Fruit fly (Drosophila melanogaster) whole organism, embryonic: Measurements from ENCODE around the gene Nxf3.

ENCODE experiments used
- Aef1 ChIP-seq: fragments of 200-800 bp; sonication (Bioruptor generic); IDR thresholded peaks from 3 replicates; pipeline ENCODE4 v1.3.6; 2022; ENCODE audit warnings: missing biosample characterization, missing genetic modification characterization
- Atf-2 ChIP-seq: fragments of 200-800 bp; sonication (Bioruptor generic); optimal IDR thresholded peaks from 2 replicates; lab custom pipeline; 2016; ENCODE audit warnings: missing biosample characterization, missing genetic modification characterization
- BEAF-32 ChIP-seq: fragments of 200-800 bp; sonication (Bioruptor generic); optimal IDR thresholded peaks from 3 replicates; lab custom pipeline; 2017; ENCODE audit warnings: missing biosample characterization, missing genetic modification characterization, mild to moderate bottlenecking, moderate library complexity, missing genetic modification reagents
- CG10979 ChIP-seq: fragments of 200-800 bp; sonication (Bioruptor generic); optimal IDR thresholded peaks from 2 replicates; lab custom pipeline; 2018; ENCODE audit warnings: missing biosample characterization, mild to moderate bottlenecking, missing genetic modification characterization, moderate library complexity
- CG11398 ChIP-seq: fragments of 200-800 bp; sonication (Bioruptor generic); optimal IDR thresholded peaks from 2 replicates; lab custom pipeline; 2016; ENCODE audit warnings: missing biosample characterization, missing genetic modification characterization
- CG13424 ChIP-seq: fragments of 200-800 bp; sonication (Bioruptor generic); optimal IDR thresholded peaks from 2 replicates; lab custom pipeline; 2019; ENCODE audit warnings: missing biosample characterization, mild to moderate bottlenecking, missing genetic modification characterization, moderate library complexity
- CG14965 ChIP-seq: fragments of 200-800 bp; sonication (Bioruptor generic); optimal IDR thresholded peaks from 2 replicates; lab custom pipeline; 2016; ENCODE audit warnings: missing biosample characterization, missing genetic modification characterization, borderline replicate concordance
- CG17612 ChIP-seq: fragments of 200-800 bp; sonication (Bioruptor generic); IDR thresholded peaks from 2 replicates; pipeline ENCODE4 v1.3.6; 2022; ENCODE audit warnings: missing biosample characterization, missing genetic modification characterization
- CG2116 ChIP-seq: fragments of 200-800 bp; sonication (Bioruptor generic); optimal IDR thresholded peaks from 3 replicates; lab custom pipeline; 2018; ENCODE audit warnings: missing biosample characterization, mild to moderate bottlenecking, missing genetic modification characterization
- CG30020 ChIP-seq: fragments of 200-800 bp; optimal IDR thresholded peaks from 2 replicates; lab custom pipeline; 2019; ENCODE audit warnings: missing biosample characterization, mild to moderate bottlenecking, missing genetic modification characterization, moderate library complexity
- CG34422 ChIP-seq: fragments of 200-800 bp; sonication (Bioruptor generic); IDR thresholded peaks from 3 replicates; pipeline ENCODE4 v1.3.6; 2022; ENCODE audit warnings: missing biosample characterization, missing genetic modification characterization
- CG43689 ChIP-seq: fragments of 200-800 bp; sonication (Bioruptor generic); IDR thresholded peaks from 2 replicates; pipeline ENCODE4 v1.3.6; 2022; ENCODE audit warnings: missing biosample characterization, missing genetic modification characterization
- CG6791 ChIP-seq: fragments of 200-800 bp; sonication (Bioruptor generic); IDR thresholded peaks from 3 replicates; pipeline ENCODE4 v1.3.6; 2022; ENCODE audit warnings: missing biosample characterization, missing genetic modification characterization; ENCODE audit not compliant: partially characterized antibody
- CG6813 ChIP-seq: fragments of 200-800 bp; sonication (Bioruptor generic); optimal IDR thresholded peaks from 2 replicates; lab custom pipeline; 2017; ENCODE audit warnings: missing biosample characterization, missing genetic modification characterization, mild to moderate bottlenecking, moderate library complexity, missing genetic modification reagents
- CG9797 ChIP-seq: fragments of 200-800 bp; sonication (Bioruptor generic); optimal IDR thresholded peaks from 3 replicates; lab custom pipeline; 2018; ENCODE audit warnings: missing biosample characterization, mild to moderate bottlenecking, missing genetic modification characterization
- Dp ChIP-seq: fragments of 200-800 bp; sonication (Bioruptor generic); optimal IDR thresholded peaks from 2 replicates; lab custom pipeline; 2018; ENCODE audit warnings: missing biosample characterization, mild to moderate bottlenecking, missing genetic modification characterization, moderate library complexity
- E2f2 ChIP-seq: fragments of 200-800 bp; sonication (Bioruptor generic); IDR thresholded peaks from 2 replicates; pipeline ENCODE4 v1.3.6; 2022; ENCODE audit warnings: missing biosample characterization, missing genetic modification characterization
- Ets65A ChIP-seq: fragments of 200-800 bp; sonication (Bioruptor generic); peaks from one replicate; lab custom pipeline; 2016; ENCODE audit warnings: missing biosample characterization, missing genetic modification characterization
- GATAe ChIP-seq: fragments of 200-800 bp; sonication (Bioruptor generic); conservative IDR thresholded peaks from 2 replicates; pipeline ENCODE4 v1.3.6; 2022; ENCODE audit warnings: missing biosample characterization, missing genetic modification characterization
- HLH4C ChIP-seq: fragments of 200-800 bp; sonication (Bioruptor generic); IDR thresholded peaks from 3 replicates; pipeline ENCODE4 v1.3.6; 2022; ENCODE audit warnings: missing biosample characterization, missing genetic modification characterization; ENCODE audit not compliant: partially characterized antibody
- Hmr ChIP-seq: fragments of 200-800 bp; sonication (Bioruptor generic); optimal IDR thresholded peaks from 3 replicates; lab custom pipeline; 2017; ENCODE audit warnings: mild to moderate bottlenecking, missing biosample characterization, missing genetic modification reagents, missing genetic modification characterization
- Hr51 ChIP-seq, 2 experiments: fragments of 200-800 bp; sonication (Bioruptor generic); optimal IDR thresholded peaks; 2 replicates in 1 of 2; 3 replicates in 1 of 2; lab custom pipeline; 2016 to 2018; ENCODE audit warnings: missing biosample characterization in 2 of 2, missing genetic modification characterization in 2 of 2, mild to moderate bottlenecking in 1 of 2, moderate library complexity in 1 of 2
- MBD-R2 ChIP-seq: fragments of 200-800 bp; sonication (Bioruptor generic); IDR thresholded peaks from 2 replicates; pipeline ENCODE4 v1.3.6; 2022; ENCODE audit warnings: missing biosample characterization, missing genetic modification characterization
- NFAT ChIP-seq: fragments of 200-800 bp; sonication (Bioruptor generic); IDR thresholded peaks from 2 replicates; pipeline ENCODE4 v1.3.6; 2022; ENCODE audit warnings: missing biosample characterization, missing genetic modification characterization
- Ravus ChIP-seq: fragments of 200-800 bp; sonication (Bioruptor generic); IDR thresholded peaks from 2 replicates; pipeline ENCODE4 v1.3.6; 2022; ENCODE audit warnings: missing biosample characterization, missing genetic modification characterization
- crol ChIP-seq: fragments of 200-800 bp; sonication (Bioruptor generic); IDR thresholded peaks from 2 replicates; pipeline ENCODE4 v1.3.6; 2022; ENCODE audit warnings: missing biosample characterization, missing genetic modification characterization
- crp ChIP-seq, 2 experiments: fragments of 200-800 bp; sonication (Bioruptor generic); optimal IDR thresholded peaks; 2 replicates in 1 of 2; 3 replicates in 1 of 2; lab custom pipeline; 2017; ENCODE audit warnings: missing biosample characterization in 2 of 2, missing genetic modification characterization in 2 of 2, mild to moderate bottlenecking in 1 of 2, moderate library complexity in 1 of 2
- dimm ChIP-seq: fragments of 200-800 bp; sonication (Bioruptor generic); IDR thresholded peaks from 2 replicates; pipeline ENCODE4 v1.3.6; 2022; ENCODE audit warnings: missing biosample characterization, missing genetic modification characterization
- exex ChIP-seq: fragments of 200-800 bp; sonication (Bioruptor generic); optimal IDR thresholded peaks from 4 replicates; lab custom pipeline; 2018; ENCODE audit warnings: missing biosample characterization, mild to moderate bottlenecking, missing genetic modification characterization, moderate library complexity
- fd102C ChIP-seq: fragments of 200-800 bp; sonication (Bioruptor generic); optimal IDR thresholded peaks from 2 replicates; lab custom pipeline; 2018; ENCODE audit warnings: missing biosample characterization, mild to moderate bottlenecking, missing genetic modification characterization, moderate library complexity
- gfzf ChIP-seq: fragments of 200-800 bp; sonication (Bioruptor generic); optimal IDR thresholded peaks from 2 replicates; lab custom pipeline; 2016; ENCODE audit warnings: missing biosample characterization, mild to moderate bottlenecking, missing genetic modification characterization, moderate library complexity
- hbn ChIP-seq: fragments of 200-800 bp; sonication (Bioruptor generic); IDR thresholded peaks from 2 replicates; pipeline ENCODE4 v1.3.6; 2022; ENCODE audit warnings: missing biosample characterization, missing genetic modification characterization; ENCODE audit not compliant: partially characterized antibody
- jigr1 ChIP-seq: fragments of 200-800 bp; sonication (Bioruptor generic); IDR thresholded peaks from 3 replicates; pipeline ENCODE4 v1.3.6; 2022; ENCODE audit warnings: missing biosample characterization, missing genetic modification characterization
- lola ChIP-seq, 3 experiments: fragments of >200 bp in 2 of 3; fragments of 200-800 bp in 1 of 3; sonication (Bioruptor generic) in 1 of 3; optimal IDR thresholded peaks; 2 replicates each; lab custom pipeline; 2017 to 2019; ENCODE audit warnings: missing biosample characterization in 3 of 3, missing genetic modification characterization in 3 of 3, mild to moderate bottlenecking in 1 of 3, moderate library complexity in 1 of 3
- nau ChIP-seq: fragments of 200-800 bp; sonication (Bioruptor generic); optimal IDR thresholded peaks from 3 replicates; lab custom pipeline; 2017; ENCODE audit warnings: missing biosample characterization, mild to moderate bottlenecking, missing genetic modification characterization, missing genetic modification reagents
- odd ChIP-seq: fragments of 200-800 bp; sonication (Bioruptor generic); optimal IDR thresholded peaks from 2 replicates; lab custom pipeline; 2017; ENCODE audit warnings: missing biosample characterization, mild to moderate bottlenecking, missing genetic modification characterization
- pho ChIP-seq: fragments of 200-800 bp; sonication (Bioruptor generic); optimal IDR thresholded peaks from 2 replicates; lab custom pipeline; 2016; ENCODE audit warnings: missing biosample characterization, missing genetic modification characterization
- phol ChIP-seq: fragments of 200-800 bp; sonication (Bioruptor generic); optimal IDR thresholded peaks from 3 replicates; lab custom pipeline; 2018; ENCODE audit warnings: missing biosample characterization, mild to moderate bottlenecking, missing genetic modification characterization, moderate library complexity
- pzg ChIP-seq: fragments of 200-800 bp; sonication (Bioruptor generic); optimal IDR thresholded peaks from 3 replicates; lab custom pipeline; 2018; ENCODE audit warnings: missing biosample characterization, mild to moderate bottlenecking, missing genetic modification characterization, moderate library complexity
- sc ChIP-seq, 3 experiments: fragments of >200 bp in 2 of 3; fragments of 200-800 bp in 1 of 3; sonication (Bioruptor generic) in 1 of 3; optimal IDR thresholded peaks; 2 replicates in 2 of 3; 3 replicates in 1 of 3; lab custom pipeline; 2017; ENCODE audit warnings: mild to moderate bottlenecking in 1 of 3, missing biosample characterization in 1 of 3, missing genetic modification characterization in 1 of 3, missing genetic modification reagents in 1 of 3
- sens ChIP-seq: fragments of 200-800 bp; sonication (Bioruptor generic); peaks from one replicate; lab custom pipeline; 2016; ENCODE audit warnings: missing biosample characterization, missing genetic modification characterization
- stwl ChIP-seq: fragments of 200-800 bp; sonication (Bioruptor generic); optimal IDR thresholded peaks from 3 replicates; lab custom pipeline; 2018; ENCODE audit warnings: missing biosample characterization, mild to moderate bottlenecking, missing genetic modification characterization, moderate library complexity
- ttk ChIP-seq: fragments of 200-800 bp; sonication (Bioruptor generic); IDR thresholded peaks from 2 replicates; pipeline ENCODE4 v2.1.2; 2022; ENCODE audit warnings: missing biosample characterization, missing genetic modification characterization
- unpg ChIP-seq: fragments of 200-800 bp; sonication (Bioruptor generic); optimal IDR thresholded peaks from 3 replicates; lab custom pipeline; 2018; ENCODE audit warnings: missing biosample characterization, mild to moderate bottlenecking, missing genetic modification characterization, moderate library complexity
- z ChIP-seq: fragments of 200-800 bp; sonication (Bioruptor generic); IDR thresholded peaks from 3 replicates; pipeline ENCODE4 v1.3.6; 2022; ENCODE audit warnings: missing biosample characterization, missing genetic modification characterization

Nxf3 gene

DNA sequence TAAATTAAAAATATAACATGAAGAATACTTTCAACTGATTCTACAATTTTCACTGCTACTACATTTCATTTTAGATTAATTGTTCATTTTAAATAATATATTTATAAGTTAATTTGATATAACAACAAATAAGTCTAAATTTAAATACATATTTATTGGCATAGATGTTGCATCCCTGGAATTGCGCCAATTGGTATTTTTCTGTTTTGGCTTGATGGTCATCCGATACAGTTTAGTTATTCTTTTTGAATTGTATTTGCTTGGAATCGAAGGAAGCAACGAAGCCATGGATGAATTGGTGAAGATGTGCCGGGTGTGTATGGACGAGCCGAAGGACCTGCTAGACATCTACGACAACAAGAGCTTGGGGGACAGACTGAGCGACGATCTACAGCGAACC lies 32.0 kb downstream of the Nxf3 start, which contains the start of gene CG17361 (continued):
- TF ChIP-seq stwl (tag; lab: Kevin White, UChicago) = peak; percentile 43

DNA sequence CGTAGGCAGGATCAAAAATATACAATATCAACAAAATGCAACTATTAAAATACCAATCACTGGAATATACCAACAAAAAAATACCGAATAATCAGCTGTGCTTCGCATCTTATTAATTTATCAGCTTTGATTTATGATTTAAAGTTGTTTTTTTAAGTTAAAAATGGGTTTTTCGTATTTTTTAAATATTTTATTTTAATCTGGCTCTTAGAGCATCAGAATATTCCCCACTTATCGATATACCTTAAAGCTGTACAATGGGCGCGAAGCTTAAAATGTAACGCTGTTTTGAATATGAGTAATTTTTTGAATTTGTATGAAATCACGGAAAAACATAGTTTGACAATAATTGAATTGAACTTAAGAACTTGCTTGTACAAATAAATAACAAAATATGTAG lies 34.2 kb downstream of the Nxf3 start, which contains the start of gene CG17359:
TSS of gene CG17359 (minus strand) at position 48 of the 400 bp plus-strand sequence.
- TF ChIP-seq CG6791 (GFP tag; lab: Robert Waterston, UW) (no peak), BEAF-32 (peak; percentile 5), E2f2 (GFP tag; lab: Robert Waterston, UW) (peak; percentile 63; the same call in 1 of the 2 replicates), ttk (no peak), Hr51 (GFP tag; optimal IDR thresholded peaks at IDR 0.05; lab: Kevin White, UChicago) (no peak), pzg (GFP tag; lab: Kevin White, UChicago) (no peak), CG11398 (GFP tag; lab: Kevin White, UChicago) (no peak), pho (no peak), NFAT (GFP tag; lab: Robert Waterston, UW) (no peak), GATAe (GFP tag; lab: Robert Waterston, UW) (no peak), exex (tag; lab: Kevin White, UChicago) (no peak), CG2116 (GFP tag; lab: Kevin White, UChicago) (peak; percentile 78), crol (GFP tag; lab: Robert Waterston, UW) (no peak), Ets65A (GFP tag; lab: Kevin White, UChicago) (no peak), CG10979 (tag; lab: Kevin White, UChicago) (no peak), hbn (GFP tag; lab: Robert Waterston, UW) (no peak), CG13424 (tag; lab: Kevin White, UChicago) (no peak), lola (GFP tag; optimal IDR thresholded peaks at IDR 0.05; lab: Kevin White, UChicago) (no peak), gfzf (GFP tag; lab: Kevin White, UChicago) (peak; percentile 18), CG34422 (GFP tag; lab: Robert Waterston, UW) (no peak), CG14965 (GFP tag; lab: Kevin White, UChicago) (no peak), fd102C (no peak), crp (GFP tag; optimal IDR thresholded peaks at IDR 0.05; lab: Kevin White, UChicago) (peak in 1 of 2 experiments; percentile 73), Dp (peak; percentile 39), sens (GFP tag; lab: Kevin White, UChicago) (peak; percentile 59), odd (GFP tag; lab: Kevin White, UChicago) (no peak), sc (optimal IDR thresholded peaks at IDR 0.05; lab: Kevin White, UChicago) (no peak), sc (GFP tag; optimal IDR thresholded peaks at IDR 0.05; lab: Kevin White, UChicago) (no peak), HLH4C (GFP tag; lab: Robert Waterston, UW) (no peak), Aef1 (GFP tag; lab: Robert Waterston, UW) (no peak), phol (no peak), stwl (tag; lab: Kevin White, UChicago) (peak; percentile 14), CG43689 (GFP tag; lab: Robert Waterston, UW) (no peak), jigr1 (GFP tag; lab: Robert Waterston, UW) (no peak), MBD-R2 (GFP tag; lab: Robert Waterston, UW) (no peak)

DNA sequence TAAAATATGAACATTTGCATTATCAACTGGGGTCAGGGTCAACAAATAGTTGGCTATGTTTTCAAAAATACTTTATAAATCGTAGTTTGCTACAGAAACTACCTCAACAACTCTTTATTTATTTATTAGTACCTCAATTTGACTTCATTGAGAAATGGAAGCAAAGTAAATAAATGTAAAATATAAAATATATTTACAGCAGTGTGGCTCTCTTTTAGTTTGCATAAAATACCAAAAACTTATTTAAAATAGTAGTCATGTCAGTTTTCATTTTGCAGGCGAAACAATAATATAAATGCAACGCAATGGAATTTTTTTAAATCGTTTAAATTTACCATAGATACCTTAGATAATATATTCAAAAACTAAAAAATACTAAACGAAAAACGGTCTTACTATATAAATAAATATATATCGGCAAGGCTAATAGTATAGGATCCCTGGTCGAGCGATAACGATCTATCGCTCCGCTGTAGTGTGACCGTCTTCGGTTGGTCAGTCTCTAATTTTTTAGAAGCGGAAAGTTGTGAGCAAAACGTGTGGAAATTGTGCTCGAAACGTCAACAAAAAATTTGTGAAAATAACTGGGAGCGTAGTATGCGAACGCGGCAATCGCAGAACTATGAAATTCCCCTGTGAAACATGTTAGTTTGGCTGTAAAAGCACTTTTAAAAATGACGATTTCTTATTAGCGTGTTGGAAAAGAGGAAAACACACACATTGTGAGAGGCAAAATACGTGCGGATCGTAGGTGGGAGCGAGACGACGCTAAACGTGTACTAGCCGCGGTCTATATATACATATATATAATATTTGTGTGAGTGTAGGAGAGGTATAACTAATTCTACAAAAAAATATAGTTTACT lies 36.9 kb downstream of the Nxf3 start, which contains the start of the genes Nprl3 and upSET:
TSS of gene Nprl3 (minus strand) at position 223 of the 866 bp plus-strand sequence.
TSS of gene upSET (plus strand) at position 470 of the 866 bp plus-strand sequence.
- no peak for TF ChIP-seq CG6813 (GFP tag; lab: Kevin White, UChicago)
- no peak for TF ChIP-seq Ravus (GFP tag; lab: Robert Waterston, UW)
- TF ChIP-seq CG30020 = peak; percentile 59
- peak; percentile 34 for TF ChIP-seq Hmr
- no peak for TF ChIP-seq CG17612 (GFP tag; lab: Robert Waterston, UW)
- TF ChIP-seq unpg = peak; percentile 6
- TF ChIP-seq dimm = no peak
- no peak for TF ChIP-seq Atf-2
- no peak for TF ChIP-seq nau
- peak; percentile 98 for TF ChIP-seq CG9797 (GFP tag; lab: Kevin White, UChicago)
- no peak for TF ChIP-seq z (GFP tag; lab: Robert Waterston, UW)
- no peak for TF ChIP-seq Ets65A (GFP tag; lab: Kevin White, UChicago)
